Worm (Caenorhabditis elegans): ENCODE data around the gene spdl-1.

- TF ChIP-seq egl-27 (tag; optimal IDR thresholded peaks at IDR 0.05) = no peak
- TF ChIP-seq tbx-2 (tag; optimal IDR thresholded peaks at IDR 0.05) = no peak
- TF ChIP-seq lin-15B (tag; optimal IDR thresholded peaks at IDR 0.05) = no peak
- no peak for TF ChIP-seq fkh-10 (GFP tag; optimal IDR thresholded peaks at IDR 0.05)
- no peak for TF ChIP-seq nhr-25 (tag; optimal IDR thresholded peaks at IDR 0.05)
- no peak for TF ChIP-seq ceh-28 (tag; optimal IDR thresholded peaks at IDR 0.05)
- TF ChIP-seq ceh-16 (tag; optimal IDR thresholded peaks at IDR 0.05) = no peak
- no peak for TF ChIP-seq nhr-28 (tag; optimal IDR thresholded peaks at IDR 0.05)
- no peak for TF ChIP-seq elt-1 (tag; optimal IDR thresholded peaks at IDR 0.05)
- no peak for TF ChIP-seq elt-2 (tag; optimal IDR thresholded peaks at IDR 0.05)
- TF ChIP-seq daf-12 (tag; optimal IDR thresholded peaks at IDR 0.05) = no peak
- TF ChIP-seq ama-1 (optimal IDR thresholded peaks at IDR 0.05) = no peak
These were observed 27.9 kb upstream of the spdl-1 start, which contains the start of gene trx-1 for ce11 chrII:7753500-7753899.

Measured in whole organism, L3 larva.